Worm (Caenorhabditis elegans): ENCODE data around the gene mdt-10.

Gene mdt-10

DNA sequence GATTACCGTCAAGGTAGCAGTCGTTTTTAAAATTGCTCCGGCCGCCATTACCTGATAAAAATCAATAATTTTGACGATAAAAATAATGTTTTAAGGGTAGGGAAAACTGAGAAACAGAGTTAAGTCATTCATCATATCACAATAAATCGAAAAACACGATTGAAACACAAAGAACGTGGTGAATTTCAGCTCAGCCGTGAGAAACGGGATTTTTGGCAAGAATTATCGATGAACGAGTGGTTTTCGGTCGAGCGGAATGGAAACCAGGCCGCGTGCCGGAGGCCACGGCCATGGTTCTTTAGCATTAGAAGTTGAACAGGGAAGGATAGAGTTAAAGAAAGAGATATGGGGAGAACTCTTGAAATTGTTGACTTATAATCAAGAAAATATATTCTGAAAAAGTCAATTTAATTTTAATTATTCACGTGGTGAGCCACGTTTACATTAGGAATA, 24.4 kb upstream of the mdt-10 start, which contains the start of the genes vha-4 and T01H3.5:
Gene vha-4 (minus strand): TSS at position 51 of the 453 bp plus-strand sequence.
Gene T01H3.5 (plus strand): TSS at position 351 of the 453 bp plus-strand sequence.
- no peak for TF ChIP-seq lin-13 (tag; optimal IDR thresholded peaks at IDR 0.05)
- TF ChIP-seq nhr-12 (tag; optimal IDR thresholded peaks at IDR 0.05) = no peak
- TF ChIP-seq sptf-1 (tag; optimal IDR thresholded peaks at IDR 0.05) = no peak
- TF ChIP-seq zip-8 (tag; optimal IDR thresholded peaks at IDR 0.05) = no peak
- no peak for TF ChIP-seq ceh-39 (tag; optimal IDR thresholded peaks at IDR 0.05)
- no peak for TF ChIP-seq elt-1 (tag; optimal IDR thresholded peaks at IDR 0.05; ENCODE audit: borderline replicate concordance, insufficient read depth)
- no peak for TF ChIP-seq lsy-2 (tag; optimal IDR thresholded peaks at IDR 0.05)
- TF ChIP-seq nhr-76 (tag; optimal IDR thresholded peaks at IDR 0.05) = no peak
- TF ChIP-seq snpc-4 (tag; optimal IDR thresholded peaks at IDR 0.05) = no peak
- TF ChIP-seq nhr-28 (tag; optimal IDR thresholded peaks at IDR 0.05) = no peak

DNA sequence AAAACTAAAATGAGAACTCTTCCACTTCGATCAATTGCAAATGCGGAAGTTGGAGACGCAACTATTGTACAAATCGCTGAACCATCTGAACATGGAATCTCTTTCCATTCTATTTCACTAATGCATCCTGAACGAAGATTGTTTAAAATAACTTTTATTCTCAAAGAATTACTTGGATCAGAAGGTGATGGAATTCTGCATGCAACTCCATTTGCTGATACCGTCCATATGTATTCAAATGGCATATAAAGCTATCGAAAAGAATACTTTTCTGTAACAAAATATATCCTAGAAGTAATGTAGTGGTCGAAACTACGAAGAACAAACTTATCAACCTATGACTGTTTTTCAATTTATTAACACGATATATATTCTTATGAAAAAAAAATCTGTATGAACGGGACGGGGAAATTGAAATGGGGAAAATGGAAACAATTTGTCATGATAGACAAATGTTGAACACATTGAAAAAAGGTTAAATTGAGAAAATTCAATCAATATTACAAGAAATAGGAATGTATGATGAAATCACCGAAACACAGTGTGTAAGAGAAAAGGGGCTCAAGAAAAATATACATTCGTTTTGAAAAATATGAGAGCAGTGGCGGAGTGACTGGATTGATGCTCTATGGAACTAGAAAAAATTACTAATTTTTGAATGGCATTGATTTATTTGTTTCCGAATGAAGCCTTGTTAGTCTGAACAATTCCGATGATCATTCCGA, 23.1 kb upstream of the mdt-10 start, which contains the start of gene T01H3.2:
Gene T01H3.2 (minus strand): TSS at position 251 of the 725 bp plus-strand sequence.
- no peak for TF ChIP-seq nhr-12 (tag; optimal IDR thresholded peaks at IDR 0.05)
- TF ChIP-seq ceh-83 (GFP tag; optimal IDR thresholded peaks at IDR 0.05) = no peak
- no peak for TF ChIP-seq ztf-11 (tag; optimal IDR thresholded peaks at IDR 0.05)
- TF ChIP-seq lsy-2 (tag; optimal IDR thresholded peaks at IDR 0.05) = no peak
- no peak for TF ChIP-seq blmp-1 (tag; optimal IDR thresholded peaks at IDR 0.05)
- TF ChIP-seq unc-39 (tag; optimal IDR thresholded peaks at IDR 0.05) = no peak
- TF ChIP-seq lin-13 (tag; optimal IDR thresholded peaks at IDR 0.05) = no peak
- TF ChIP-seq M03D4.4 (tag; optimal IDR thresholded peaks at IDR 0.05) = no peak
- no peak for TF ChIP-seq pha-4 (tag; optimal IDR thresholded peaks at IDR 0.05)
- TF ChIP-seq mep-1 (tag; optimal IDR thresholded peaks at IDR 0.05) = no peak
- TF ChIP-seq flh-1 (GFP tag; optimal IDR thresholded peaks at IDR 0.05) = no peak
- no peak for TF ChIP-seq ceh-43 (GFP tag; optimal IDR thresholded peaks at IDR 0.05)
- TF ChIP-seq unc-120 (tag; optimal IDR thresholded peaks at IDR 0.05; ENCODE audit: poor library complexity, severe bottlenecking) = no peak
- no peak for TF ChIP-seq unc-62 (GFP tag; optimal IDR thresholded peaks at IDR 0.05)
- TF ChIP-seq drap-1 (GFP tag; optimal IDR thresholded peaks at IDR 0.05) = no peak
- TF ChIP-seq lin-32 (GFP tag; optimal IDR thresholded peaks at IDR 0.05) = no peak
- no peak for TF ChIP-seq sem-2 (GFP tag; optimal IDR thresholded peaks at IDR 0.05)

DNA sequence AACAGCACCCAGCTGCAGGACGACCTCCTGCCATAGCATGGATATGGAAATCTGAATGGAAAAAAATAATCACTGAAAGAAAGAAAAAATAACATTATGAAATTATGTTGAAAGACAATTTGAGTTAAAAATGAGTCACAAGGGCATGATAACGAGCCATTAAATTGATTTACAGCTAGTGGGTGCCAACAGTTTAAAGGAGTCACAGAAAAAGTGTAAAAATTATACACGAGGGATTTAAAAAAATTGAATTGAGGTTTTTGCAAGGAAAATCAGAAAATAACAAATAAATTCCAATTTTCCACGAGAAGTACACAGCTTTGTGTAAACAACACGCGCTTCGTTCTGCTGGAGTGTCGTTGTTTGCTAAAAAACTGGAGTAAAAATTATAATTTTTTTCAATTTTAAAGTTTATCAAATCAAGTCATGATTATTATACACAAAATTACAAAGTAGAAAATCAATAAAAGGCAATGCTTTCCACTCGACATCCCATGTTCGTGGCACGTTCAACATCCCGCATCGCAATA, 19.1 kb upstream of the mdt-10 start, which contains the start of gene T01H3.3:
Gene T01H3.3 (minus strand): TSS at position 51 of the 530 bp plus-strand sequence.
- TF ChIP-seq nhr-12 (tag; optimal IDR thresholded peaks at IDR 0.05) (no peak), lsy-2 (tag; optimal IDR thresholded peaks at IDR 0.05) (peak; percentile 42), tbx-8 (GFP tag; optimal IDR thresholded peaks at IDR 0.05) (no peak), nhr-237 (tag; optimal IDR thresholded peaks at IDR 0.05) (no peak), ztf-11 (tag; optimal IDR thresholded peaks at IDR 0.05) (no peak), M03D4.4 (tag; optimal IDR thresholded peaks at IDR 0.05) (no peak)

DNA sequence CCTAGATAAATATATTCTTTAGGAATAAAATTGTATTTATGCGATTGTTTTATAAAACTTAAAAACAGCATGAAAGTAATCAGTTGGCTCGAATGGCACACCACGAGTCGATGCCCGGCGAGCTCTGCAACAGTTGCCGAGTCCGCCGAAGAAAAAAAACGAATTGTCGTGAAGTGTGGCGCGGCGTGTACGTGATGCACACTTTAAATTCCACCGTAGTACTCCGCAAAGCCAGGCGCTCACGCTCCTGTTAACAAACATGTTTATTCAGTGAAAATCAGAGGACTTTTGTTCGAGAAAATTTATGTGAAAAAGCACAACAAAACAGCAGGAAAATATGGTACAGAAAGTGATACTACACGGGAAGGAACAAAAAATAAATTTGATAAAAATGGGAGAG, 15.8 kb upstream of the mdt-10 start:
- TF ChIP-seq mls-2 (tag; optimal IDR thresholded peaks at IDR 0.05) (no peak), ceh-39 (tag; optimal IDR thresholded peaks at IDR 0.05) (no peak), cnd-1 (tag; optimal IDR thresholded peaks at IDR 0.05) (no peak), hlh-1 (tag; optimal IDR thresholded peaks at IDR 0.05) (peak; percentile 54), lsy-2 (tag; optimal IDR thresholded peaks at IDR 0.05) (peak; percentile 93), mep-1 (tag; optimal IDR thresholded peaks at IDR 0.05) (peak; percentile 10)

DNA sequence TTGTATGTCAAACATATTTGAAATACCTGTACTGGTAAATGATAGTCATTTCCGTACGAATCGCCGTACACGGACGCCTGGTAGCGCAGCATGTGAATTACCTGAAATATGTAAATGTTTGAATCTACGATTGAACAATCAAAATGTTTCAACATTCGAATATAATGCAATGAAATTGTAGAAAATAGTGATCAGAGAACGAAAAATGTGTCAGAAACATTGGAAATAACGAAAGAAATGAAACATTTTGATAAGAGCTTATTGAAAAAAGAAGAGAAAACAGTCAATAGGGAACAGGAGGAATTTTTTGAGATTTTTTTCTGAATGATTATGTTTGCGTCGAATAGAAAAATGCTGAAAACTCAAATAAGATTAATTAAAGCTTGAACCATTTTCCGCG, 15.2 kb upstream of the mdt-10 start, which contains the start of gene ztf-17:
Gene ztf-17 (minus strand): TSS at position 101 of the 400 bp plus-strand sequence.
- no peak for TF ChIP-seq snpc-4 (tag; optimal IDR thresholded peaks at IDR 0.05)
- TF ChIP-seq ceh-39 (tag; optimal IDR thresholded peaks at IDR 0.05) = no peak
- TF ChIP-seq hlh-1 (tag; optimal IDR thresholded peaks at IDR 0.05) = no peak
- no peak for TF ChIP-seq ces-1 (GFP tag; optimal IDR thresholded peaks at IDR 0.05)
- TF ChIP-seq lin-13 (tag; optimal IDR thresholded peaks at IDR 0.05) = no peak
- no peak for TF ChIP-seq M03D4.4 (tag; optimal IDR thresholded peaks at IDR 0.05)
- no peak for TF ChIP-seq lsy-2 (tag; optimal IDR thresholded peaks at IDR 0.05)
- TF ChIP-seq ztf-11 (tag; optimal IDR thresholded peaks at IDR 0.05) = no peak
- TF ChIP-seq cnd-1 (tag; optimal IDR thresholded peaks at IDR 0.05) = no peak
- TF ChIP-seq elt-3 (tag; optimal IDR thresholded peaks at IDR 0.05) = no peak
- no peak for TF ChIP-seq unc-120 (tag; optimal IDR thresholded peaks at IDR 0.05; ENCODE audit: poor library complexity, severe bottlenecking)
- TF ChIP-seq unc-39 (tag; optimal IDR thresholded peaks at IDR 0.05) = no peak
- TF ChIP-seq sptf-1 (tag; optimal IDR thresholded peaks at IDR 0.05) = no peak
- TF ChIP-seq elt-1 (tag; optimal IDR thresholded peaks at IDR 0.05; ENCODE audit: borderline replicate concordance, insufficient read depth) = no peak
- TF ChIP-seq nhr-237 (tag; optimal IDR thresholded peaks at IDR 0.05) = no peak
- no peak for TF ChIP-seq lin-32 (GFP tag; optimal IDR thresholded peaks at IDR 0.05)
- no peak for TF ChIP-seq tbx-8 (GFP tag; optimal IDR thresholded peaks at IDR 0.05)
- no peak for TF ChIP-seq zip-8 (tag; optimal IDR thresholded peaks at IDR 0.05)

Data from whole organism, mixed stage, embryonic.